Worm (Caenorhabditis elegans) whole organism, L4 larva: Measurements from ENCODE around the gene ima-3.

Experiments
- F10B5.3 ChIP-seq: sonication (generic microtip); optimal IDR thresholded peaks from 2 replicates; lab custom pipeline; 2016; ENCODE audit warnings: mild to moderate bottlenecking, missing genetic modification characterization, missing compliant biosample characterization
- F26F4.8 ChIP-seq: fragments of 200-800 bp; sonication (Bioruptor generic); conservative IDR thresholded peaks from 2 replicates; pipeline ENCODE4 v1.3.6; 2022; ENCODE audit warnings: missing genetic modification characterization, missing compliant biosample characterization
- F44E2.7 ChIP-seq: fragments of 200-800 bp; sonication (Bioruptor generic); IDR thresholded peaks from 2 replicates; pipeline ENCODE4 v2.1.2; 2022; ENCODE audit warnings: missing genetic modification characterization, missing compliant biosample characterization
- F49E8.2 ChIP-seq: sonication (generic microtip); optimal IDR thresholded peaks from 2 replicates; lab custom pipeline; 2016; ENCODE audit warnings: missing compliant biosample characterization, mild to moderate bottlenecking, missing genetic modification characterization, borderline replicate concordance
- T20F7.1 ChIP-seq: fragments of 200-800 bp; sonication (Bioruptor generic); optimal IDR thresholded peaks from 2 replicates; lab custom pipeline; 2018; ENCODE audit warnings: mild to moderate bottlenecking, missing genetic modification characterization, missing compliant biosample characterization
- T26A8.4 ChIP-seq: fragments of 200-800 bp; sonication (Bioruptor generic); IDR thresholded peaks from 2 replicates; pipeline ENCODE4 v1.3.6; 2022; ENCODE audit warnings: missing genetic modification characterization, missing compliant biosample characterization
- Y5F2A.4 ChIP-seq: fragments of 200-800 bp; sonication (Bioruptor generic); optimal IDR thresholded peaks from 2 replicates; lab custom pipeline; 2018; ENCODE audit warnings: mild to moderate bottlenecking, missing genetic modification characterization, missing compliant biosample characterization
- Y75B8A.6 ChIP-seq: fragments of 200-800 bp; sonication (Bioruptor generic); IDR thresholded peaks from 2 replicates; pipeline ENCODE4 v1.3.6; 2022; ENCODE audit warnings: missing genetic modification reagents, missing genetic modification characterization, missing compliant biosample characterization
- ZK337.2 ChIP-seq: fragments of 200-800 bp; sonication (Bioruptor generic); IDR thresholded peaks from 2 replicates; pipeline ENCODE4 v1.3.6; 2022; ENCODE audit warnings: missing genetic modification reagents, missing genetic modification characterization, missing compliant biosample characterization
- ZK546.5 ChIP-seq, 2 experiments: sonication (generic microtip); optimal IDR thresholded peaks; 2 replicates each; lab custom pipeline; 2017; ENCODE audit warnings: missing biosample characterization in 2 of 2, missing genetic modification characterization in 2 of 2
- aha-1 ChIP-seq: fragments of 150-350 bp; peaks from one replicate; lab custom pipeline; 2014; ENCODE audit warnings: missing biosample characterization, missing genetic modification characterization
- attf-4 ChIP-seq: sonication (generic microtip); optimal IDR thresholded peaks from 3 replicates; lab custom pipeline; 2017; ENCODE audit warnings: missing biosample characterization, missing genetic modification characterization
- ceh-28 ChIP-seq: fragments of 150-350 bp; optimal IDR thresholded peaks from 2 replicates; lab custom pipeline; 2014; ENCODE audit warnings: missing biosample characterization, missing genetic modification reagents, missing genetic modification characterization
- ceh-44 ChIP-seq: fragments of 200-800 bp; sonication (Bioruptor generic); IDR thresholded peaks from 2 replicates; pipeline ENCODE4 v1.3.6; 2022; ENCODE audit warnings: missing genetic modification reagents, missing genetic modification characterization, missing compliant biosample characterization
- ceh-82 ChIP-seq: sonication (generic microtip); optimal IDR thresholded peaks from 2 replicates; lab custom pipeline; 2017; ENCODE audit warnings: missing biosample characterization, missing genetic modification characterization
- ces-1 ChIP-seq: fragments of 150-350 bp; sonication (generic microtip); optimal IDR thresholded peaks from 4 replicates; lab custom pipeline; 2014; ENCODE audit warnings: missing biosample characterization, missing genetic modification reagents, missing genetic modification characterization
- daf-19 ChIP-seq: fragments of 200-800 bp; sonication (Bioruptor generic); conservative IDR thresholded peaks from 2 replicates; pipeline ENCODE4 v1.3.6; 2022; ENCODE audit warnings: missing genetic modification characterization, missing compliant biosample characterization
- daf-8 ChIP-seq: fragments of 200-800 bp; sonication (Bioruptor generic); IDR thresholded peaks from 2 replicates; pipeline ENCODE4 v1.3.6; 2022; ENCODE audit warnings: missing genetic modification characterization, missing compliant biosample characterization
- dmd-6 ChIP-seq: fragments of 200-800 bp; sonication (Bioruptor generic); IDR thresholded peaks from 2 replicates; pipeline ENCODE4 v1.3.6; 2022; ENCODE audit warnings: missing genetic modification reagents, missing genetic modification characterization, missing compliant biosample characterization
- dmd-9 ChIP-seq: fragments of 200-800 bp; sonication (Bioruptor generic); IDR thresholded peaks from 2 replicates; pipeline ENCODE4 v1.3.6; 2022; ENCODE audit warnings: missing genetic modification reagents, missing genetic modification characterization, missing compliant biosample characterization
- dpl-1 ChIP-seq: fragments of 150-350 bp; optimal IDR thresholded peaks from 2 replicates; lab custom pipeline; 2014; ENCODE audit warnings: missing biosample characterization, missing genetic modification reagents, missing genetic modification characterization
- dve-1 ChIP-seq: sonication (generic microtip); optimal IDR thresholded peaks from 2 replicates; lab custom pipeline; 2017; ENCODE audit warnings: antibody characterized with exemption, mild to moderate bottlenecking, missing genetic modification characterization, missing compliant biosample characterization; ENCODE audit not compliant: insufficient read depth
- fkh-10 ChIP-seq: fragments of 150-350 bp; optimal IDR thresholded peaks from 2 replicates; lab custom pipeline; 2014; ENCODE audit warnings: missing biosample characterization, missing genetic modification reagents, missing genetic modification characterization
- fos-1 ChIP-seq: fragments of 150-350 bp; optimal IDR thresholded peaks from 2 replicates; lab custom pipeline; 2014; ENCODE audit warnings: missing biosample characterization, missing genetic modification characterization
- hif-1 ChIP-seq, 2 experiments: sonication (generic microtip); optimal IDR thresholded peaks; 2 replicates each; lab custom pipeline; 2016 to 2017; ENCODE audit warnings: missing compliant biosample characterization in 2 of 2, missing genetic modification characterization in 2 of 2, missing genetic modification reagents in 2 of 2, missing genotype in 2 of 2, mild to moderate bottlenecking in 1 of 2
- hmg-1.1 ChIP-seq: fragments of 200-800 bp; sonication (Bioruptor generic); IDR thresholded peaks from 2 replicates; pipeline ENCODE4 v1.3.6; 2022; ENCODE audit warnings: missing genetic modification reagents, missing genetic modification characterization, missing compliant biosample characterization
- jun-1 ChIP-seq: fragments of 150-350 bp; optimal IDR thresholded peaks from 2 replicates; lab custom pipeline; 2014; ENCODE audit warnings: missing biosample characterization, missing genetic modification reagents, missing genetic modification characterization
- lin-29 ChIP-seq: fragments of 200-800 bp; sonication (Bioruptor generic); IDR thresholded peaks from 2 replicates; pipeline ENCODE4 v1.3.6; 2022; ENCODE audit warnings: missing genetic modification reagents, missing genetic modification characterization, missing compliant biosample characterization
- lin-38 ChIP-seq: fragments of 200-800 bp; sonication (Bioruptor generic); IDR thresholded peaks from 2 replicates; pipeline ENCODE4 v1.3.6; 2022; ENCODE audit warnings: missing genetic modification reagents, missing genetic modification characterization, missing compliant biosample characterization
- lin-39 ChIP-seq: fragments of 150-350 bp; optimal IDR thresholded peaks from 2 replicates; lab custom pipeline; 2014; ENCODE audit warnings: missing biosample characterization, missing genetic modification reagents, missing genetic modification characterization
- lir-3 ChIP-seq: sonication (generic microtip); optimal IDR thresholded peaks from 2 replicates; lab custom pipeline; 2016; ENCODE audit warnings: mild to moderate bottlenecking, missing genetic modification characterization, missing compliant biosample characterization
- madf-5 ChIP-seq, 2 experiments: fragments of 200-800 bp; sonication (Bioruptor generic); IDR thresholded peaks; 2 replicates each; pipeline ENCODE4 v1.3.6; 2022; ENCODE audit warnings: missing compliant biosample characterization in 2 of 2, missing genetic modification characterization in 2 of 2
- mdt-29 ChIP-seq: fragments of 200-800 bp; sonication (Bioruptor generic); IDR thresholded peaks from 2 replicates; pipeline ENCODE4 v1.3.6; 2022; ENCODE audit warnings: missing genetic modification reagents, missing genetic modification characterization, missing compliant biosample characterization
- nhr-10 ChIP-seq: fragments of 150-350 bp; optimal IDR thresholded peaks from 2 replicates; lab custom pipeline; 2014; ENCODE audit warnings: missing biosample characterization, missing genetic modification characterization
- nhr-102 ChIP-seq: sonication (generic microtip); optimal IDR thresholded peaks from 2 replicates; lab custom pipeline; 2016; ENCODE audit warnings: mild to moderate bottlenecking, missing genetic modification characterization, moderate library complexity, missing compliant biosample characterization
- nhr-11 ChIP-seq: fragments of 150-350 bp; optimal IDR thresholded peaks from 2 replicates; lab custom pipeline; 2014; ENCODE audit warnings: missing biosample characterization, missing genetic modification characterization
- nhr-41 ChIP-seq: fragments of 200-800 bp; sonication (Bioruptor generic); IDR thresholded peaks from 2 replicates; pipeline ENCODE4 v1.3.6; 2022; ENCODE audit warnings: missing genetic modification reagents, missing genetic modification characterization, missing compliant biosample characterization
- nhr-77 ChIP-seq: fragments of 150-350 bp; optimal IDR thresholded peaks from 2 replicates; lab custom pipeline; 2014; ENCODE audit warnings: missing biosample characterization, missing genetic modification characterization
- rbr-2 ChIP-seq: sonication (generic microtip); optimal IDR thresholded peaks from 2 replicates; lab custom pipeline; 2016; ENCODE audit warnings: missing genotype, missing genetic modification characterization, missing compliant biosample characterization
- saeg-2 ChIP-seq: fragments of 200-800 bp; sonication (Bioruptor generic); IDR thresholded peaks from 2 replicates; pipeline ENCODE4 v1.3.6; 2022; ENCODE audit warnings: missing genetic modification reagents, missing genetic modification characterization, missing compliant biosample characterization
- snpc-4 ChIP-seq: fragments of 150-350 bp; optimal IDR thresholded peaks from 2 replicates; lab custom pipeline; 2014; ENCODE audit warnings: missing biosample characterization, missing genetic modification characterization
- spr-3 ChIP-seq: fragments of 200-800 bp; sonication (Bioruptor generic); optimal IDR thresholded peaks from 2 replicates; lab custom pipeline; 2018; ENCODE audit warnings: mild to moderate bottlenecking, missing genetic modification characterization, missing compliant biosample characterization
- tag-97 ChIP-seq: fragments of 200-800 bp; sonication (Bioruptor generic); IDR thresholded peaks from 2 replicates; pipeline ENCODE4 v1.3.6; 2022; ENCODE audit warnings: missing genetic modification characterization, missing compliant biosample characterization
- tra-1 ChIP-seq: fragments of 200-800 bp; sonication (Bioruptor generic); IDR thresholded peaks from 2 replicates; pipeline ENCODE4 v1.3.6; 2022; ENCODE audit warnings: missing genetic modification reagents, missing genetic modification characterization, missing compliant biosample characterization
- unc-130 ChIP-seq: sonication (generic microtip); optimal IDR thresholded peaks from 2 replicates; lab custom pipeline; 2016; ENCODE audit warnings: missing genetic modification reagents, missing genetic modification characterization, missing compliant biosample characterization
- unc-62 ChIP-seq, 3 experiments: fragments of 150-350 bp in 1 of 3; sonication (generic microtip); optimal IDR thresholded peaks in 2 of 3; peaks in 1 of 3; 1 replicate in 1 of 3; 2 replicates in 2 of 3; lab custom pipeline; 2014 to 2017; ENCODE audit warnings: missing biosample characterization in 3 of 3, missing genetic modification characterization in 3 of 3, missing genetic modification reagents in 3 of 3, missing genotype in 1 of 3
- vab-7 ChIP-seq: fragments of 200-800 bp; sonication (Bioruptor generic); IDR thresholded peaks from 2 replicates; pipeline ENCODE4 v1.3.6; 2022; ENCODE audit warnings: missing genetic modification reagents, missing genetic modification characterization, missing compliant biosample characterization
- zip-11 ChIP-seq: fragments of 200-800 bp; sonication (Bioruptor generic); IDR thresholded peaks from 2 replicates; pipeline ENCODE4 v1.3.6; 2022; ENCODE audit warnings: missing genetic modification characterization, missing compliant biosample characterization

ima-3 gene

DNA sequence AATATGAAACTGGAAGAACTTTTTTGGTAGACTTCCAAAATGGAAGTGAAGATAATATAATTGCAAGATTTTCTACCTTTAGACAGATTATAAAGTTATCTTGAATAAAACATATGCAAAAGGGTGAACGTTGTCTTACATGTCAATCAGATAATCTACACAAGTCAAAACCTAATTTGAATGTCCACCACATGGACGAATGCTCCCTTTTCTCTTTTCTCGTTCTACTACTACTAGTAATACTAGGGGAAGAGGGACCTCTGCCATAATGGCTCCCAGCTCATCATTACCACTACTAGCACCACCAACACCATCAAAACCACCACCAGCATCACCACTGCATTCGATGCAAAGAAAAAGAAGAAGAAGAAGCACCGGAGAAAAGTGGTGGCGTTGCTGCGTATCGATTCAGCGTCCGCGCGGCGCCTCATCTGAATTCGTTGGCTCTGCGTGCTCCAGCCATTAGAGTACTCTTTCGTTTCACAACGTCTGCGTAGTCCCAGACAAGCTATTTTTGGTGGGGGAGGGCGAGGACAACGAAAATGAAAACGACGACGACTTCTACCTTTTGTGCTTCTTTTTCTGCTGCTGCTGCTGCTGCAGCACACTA lies 23.9 kb upstream of the ima-3 start:
- no peak for TF ChIP-seq ZK337.2 (GFP tag; lab: Robert Waterston, UW)
- peak; percentile 86 for TF ChIP-seq aha-1 (tag; lab: Kevin White, UChicago)
- peak; percentile 39; the same call in 1 of the 2 replicates for TF ChIP-seq hmg-1.1 (GFP tag; lab: Robert Waterston, UW)

ce11 chrIV:7580062-7580614 lies 18.7 kb upstream of the ima-3 start, which contains the start of the genes cec-5 and nol-10:
cec-5 (minus strand) TSS chrIV:7580112.
nol-10 (plus strand) TSS chrIV:7580597.
- TF ChIP-seq lin-29 (GFP tag; lab: Robert Waterston, UW) (no peak), ceh-82 (tag; lab: Kevin White, UChicago) (no peak), daf-19 (no peak), ceh-28 (no peak), lin-38 (GFP tag; lab: Robert Waterston, UW) (peak; percentile 84), rbr-2 (tag; lab: Kevin White, UChicago) (peak; percentile 78), F26F4.8 (no peak), snpc-4 (tag; lab: Kevin White, UChicago) (no peak), fkh-10 (peak; percentile 34), nhr-77 (tag; lab: Kevin White, UChicago) (peak; percentile 52), dmd-9 (GFP tag; lab: Robert Waterston, UW) (no peak), ces-1 (GFP tag; lab: Kevin White, UChicago) (peak; percentile 59), Y5F2A.4 (GFP tag; lab: Kevin White, UChicago) (no peak), saeg-2 (GFP tag; lab: Robert Waterston, UW) (no peak), mdt-29 (GFP tag; lab: Robert Waterston, UW) (no peak; the same call in 1 of the 2 replicates), T26A8.4 (no peak; the same call in 1 of the 2 replicates), F44E2.7 (GFP tag; lab: Robert Waterston, UW) (no peak), ceh-44 (no peak), F49E8.2 (tag; lab: Kevin White, UChicago) (peak; percentile 47), hif-1 (tag; optimal IDR thresholded peaks at IDR 0.05; lab: Kevin White, UChicago) (peak in 1 of 2 experiments; percentile 50), daf-8 (GFP tag; lab: Robert Waterston, UW) (no peak), nhr-102 (tag; lab: Kevin White, UChicago) (no peak), unc-62 (GFP tag; optimal IDR thresholded peaks at IDR 0.05 in 1 of 2; lab: Kevin White, UChicago) (peak in 1 of 2 experiments; percentile 64), unc-62 (tag; optimal IDR thresholded peaks at IDR 0.05; lab: Kevin White, UChicago) (no peak), nhr-41 (GFP tag; lab: Robert Waterston, UW) (no peak), vab-7 (GFP tag; lab: Robert Waterston, UW) (no peak), lin-39 (tag; lab: Kevin White, UChicago) (no peak), zip-11 (GFP tag; lab: Robert Waterston, UW) (no peak), attf-4 (tag; lab: Kevin White, UChicago) (no peak), fos-1 (tag; lab: Kevin White, UChicago) (no peak), tag-97 (GFP tag; lab: Robert Waterston, UW) (no peak), nhr-10 (tag; lab: Kevin White, UChicago) (no peak), dmd-6 (GFP tag; lab: Robert Waterston, UW) (no peak), madf-5 (GFP tag; IDR thresholded peaks at IDR 0.05; lab: Robert Waterston, UW) (no peak), ZK546.5 (tag; optimal IDR thresholded peaks at IDR 0.05; lab: Kevin White, UChicago) (no peak), dpl-1 (peak; percentile 79), tra-1 (GFP tag; lab: Robert Waterston, UW) (no peak), dve-1 (peak; percentile 91), lir-3 (tag; lab: Kevin White, UChicago) (no peak), T20F7.1 (GFP tag; lab: Kevin White, UChicago) (peak; percentile 98), F10B5.3 (no peak), jun-1 (tag; lab: Kevin White, UChicago) (peak; percentile 31), nhr-11 (tag; lab: Kevin White, UChicago) (peak; percentile 12), spr-3 (GFP tag; lab: Kevin White, UChicago) (no peak), Y75B8A.6 (GFP tag; lab: Robert Waterston, UW) (no peak), unc-130 (GFP tag; lab: Kevin White, UChicago) (peak; percentile 91)
